Worm (Caenorhabditis elegans) whole organism, mixed stage, embryonic: ENCODE results near the gene ZK721.4.

Source experiments
- blmp-1 ChIP-seq: fragments of 150-350 bp; optimal IDR thresholded peaks from 2 replicates; lab custom pipeline; 2014; ENCODE audit warnings: missing biosample characterization, missing genetic modification characterization
- elt-3 ChIP-seq: fragments of 150-350 bp; optimal IDR thresholded peaks from 2 replicates; lab custom pipeline; 2014; ENCODE audit warnings: missing biosample characterization, missing genetic modification characterization
- lin-13 ChIP-seq: fragments of 150-350 bp; optimal IDR thresholded peaks from 2 replicates; lab custom pipeline; 2014; ENCODE audit warnings: missing biosample characterization, missing genetic modification characterization
- lsy-2 ChIP-seq: fragments of 150-350 bp; optimal IDR thresholded peaks from 2 replicates; lab custom pipeline; 2014; ENCODE audit warnings: missing biosample characterization, missing genetic modification characterization
- nhr-12 ChIP-seq: fragments of 150-350 bp; optimal IDR thresholded peaks from 2 replicates; lab custom pipeline; 2014; ENCODE audit warnings: missing biosample characterization, missing genetic modification characterization
- nhr-237 ChIP-seq: fragments of 150-350 bp; optimal IDR thresholded peaks from 2 replicates; lab custom pipeline; 2014; ENCODE audit warnings: missing biosample characterization, missing genetic modification characterization
- nhr-28 ChIP-seq: fragments of 150-350 bp; optimal IDR thresholded peaks from 2 replicates; lab custom pipeline; 2014; ENCODE audit warnings: missing biosample characterization, missing genetic modification characterization
- nhr-76 ChIP-seq: sonication (generic microtip); optimal IDR thresholded peaks from 2 replicates; lab custom pipeline; 2017; ENCODE audit warnings: missing biosample characterization, missing genetic modification characterization
- pha-4 ChIP-seq: fragments of 150-350 bp; optimal IDR thresholded peaks from 2 replicates; lab custom pipeline; 2018; ENCODE audit warnings: missing biosample characterization, missing genetic modification reagents, missing genetic modification characterization
- snpc-4 ChIP-seq: fragments of 150-350 bp; optimal IDR thresholded peaks from 2 replicates; lab custom pipeline; 2014; ENCODE audit warnings: missing biosample characterization, missing genetic modification characterization
- sptf-1 ChIP-seq: sonication (generic microtip); optimal IDR thresholded peaks from 2 replicates; lab custom pipeline; 2017; ENCODE audit warnings: mild to moderate bottlenecking, missing genetic modification characterization, moderate library complexity, missing compliant biosample characterization
- zip-8 ChIP-seq: fragments of 150-350 bp; optimal IDR thresholded peaks from 2 replicates; lab custom pipeline; 2014; ENCODE audit warnings: missing biosample characterization, missing genetic modification characterization

ce11 chrX:8790093-8790492 lies 11.4 kb downstream of the ZK721.4 start:
- TF ChIP-seq zip-8 (tag; lab: Kevin White, UChicago) (no peak), nhr-76 (tag; lab: Kevin White, UChicago) (no peak), snpc-4 (tag; lab: Kevin White, UChicago) (no peak), nhr-12 (no peak), lsy-2 (no peak), nhr-237 (tag; lab: Kevin White, UChicago) (no peak), pha-4 (tag; lab: Kevin White, UChicago) (no peak), nhr-28 (no peak), elt-3 (tag; lab: Kevin White, UChicago) (no peak), sptf-1 (no peak), lin-13 (tag; lab: Kevin White, UChicago) (no peak), blmp-1 (tag; lab: Kevin White, UChicago) (no peak)
